Fruit fly (Drosophila melanogaster) S2 (cell line): ENCODE results near the gene RecQ5.

ENCODE experiments used
- CG8478 ChIP-seq: fragments of >200 bp; optimal IDR thresholded peaks from 2 replicates; lab custom pipeline; 2018
- CTCF ChIP-seq, 2 experiments: fragments of >200 bp; optimal IDR thresholded peaks; 2 replicates each; lab custom pipeline; 2018

DNA sequence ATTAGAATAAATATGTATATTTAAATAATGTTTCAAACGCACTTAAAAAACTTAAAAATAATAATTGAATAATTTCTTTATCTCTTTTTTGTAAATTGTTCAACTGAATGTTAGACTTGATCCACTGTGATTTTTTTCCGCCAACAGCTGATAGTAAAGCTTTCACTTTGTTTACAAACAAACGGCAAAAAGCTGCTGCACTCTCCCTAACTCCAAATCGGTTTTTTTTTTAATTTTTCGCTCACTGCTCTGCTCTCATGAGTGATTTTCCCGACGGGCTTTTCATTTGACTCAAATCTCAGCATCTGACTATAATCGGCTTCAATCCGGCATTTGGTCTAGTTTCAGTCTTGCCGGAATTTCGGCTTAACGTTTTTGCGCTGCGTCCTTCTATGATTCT, 49.6 kb upstream of the RecQ5 start:
- TF ChIP-seq CG8478 (lab: Kevin White, UChicago) (no peak), CTCF (optimal IDR thresholded peaks at IDR 0.05; lab: Kevin White, UChicago) (no peak)
